Fruit fly (Drosophila melanogaster): ENCODE measurements around the gene CG17991.

The CG17991 gene

DNA sequence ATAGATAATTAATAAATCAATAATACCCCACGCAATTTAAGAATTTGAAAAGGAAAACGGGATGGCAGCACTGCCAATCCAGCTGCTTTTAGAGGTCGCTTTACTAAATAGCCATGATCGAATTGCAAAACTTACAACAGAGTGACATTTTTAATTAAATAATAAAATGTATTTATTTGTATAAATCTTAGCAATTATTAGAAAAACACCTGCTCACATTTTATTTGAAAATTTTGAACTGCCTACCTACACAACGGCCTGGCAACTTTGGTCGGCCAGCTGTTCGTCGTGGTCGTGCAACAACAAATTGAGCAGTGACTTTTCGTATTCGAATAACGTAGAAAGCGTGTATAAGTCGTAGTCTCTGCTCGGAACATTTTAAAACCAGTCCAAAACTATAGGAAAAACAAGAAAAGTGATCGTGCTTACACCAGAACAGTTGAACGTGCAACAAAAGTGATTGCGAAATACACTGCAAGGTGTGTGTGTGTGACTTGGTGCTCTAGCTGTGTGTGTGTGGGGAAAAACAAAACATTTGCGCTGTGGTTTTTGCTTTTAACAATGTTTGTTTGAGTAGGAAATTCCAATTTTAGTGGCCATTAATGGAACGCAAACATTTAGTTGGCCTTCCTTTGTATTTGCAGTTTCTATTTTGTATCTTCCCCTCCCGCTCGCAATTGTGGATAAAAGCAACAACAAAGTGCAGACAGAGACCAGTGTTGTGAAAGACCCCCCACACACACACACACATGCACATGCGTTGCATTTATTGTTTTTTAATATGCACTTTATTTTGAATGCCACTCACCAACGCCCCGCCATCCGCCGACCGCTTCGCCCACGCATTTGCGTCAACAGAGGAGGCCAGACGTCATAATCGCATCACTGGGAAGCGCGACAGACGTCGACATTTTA is 33.7 kb downstream of the CG17991 start, which contains the start of gene CG5938:
TSS of gene CG5938 (plus strand) at position 262 of the 915 bp plus-strand sequence.
- TF ChIP-seq CTCF (optimal IDR thresholded peaks at IDR 0.05) (no peak), CG8478 (optimal IDR thresholded peaks at IDR 0.05) (no peak)

DNA sequence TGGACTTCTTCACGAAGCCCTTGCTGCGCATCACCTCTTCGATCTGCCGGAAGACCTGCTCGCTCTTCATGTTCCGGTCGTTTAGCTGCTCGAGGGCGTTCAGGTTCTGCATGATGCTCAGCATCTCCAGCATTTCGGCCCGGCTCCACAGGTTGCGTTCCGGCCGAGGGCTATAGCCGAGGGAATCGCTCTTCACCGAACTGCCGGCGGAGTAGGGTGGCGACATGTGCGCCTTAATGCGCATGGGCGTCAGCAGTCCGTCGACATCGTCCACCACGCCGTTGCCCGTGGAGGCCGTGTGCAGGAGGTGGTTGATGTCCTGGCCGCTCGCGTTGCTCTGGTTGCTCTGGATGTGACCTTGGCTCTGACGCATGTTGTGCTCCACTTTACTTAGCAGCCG is 38.4 kb downstream of the CG17991 start:
- TF ChIP-seq CTCF (optimal IDR thresholded peaks at IDR 0.05) = no peak
- TF ChIP-seq CG8478 (optimal IDR thresholded peaks at IDR 0.05) = no peak

DNA sequence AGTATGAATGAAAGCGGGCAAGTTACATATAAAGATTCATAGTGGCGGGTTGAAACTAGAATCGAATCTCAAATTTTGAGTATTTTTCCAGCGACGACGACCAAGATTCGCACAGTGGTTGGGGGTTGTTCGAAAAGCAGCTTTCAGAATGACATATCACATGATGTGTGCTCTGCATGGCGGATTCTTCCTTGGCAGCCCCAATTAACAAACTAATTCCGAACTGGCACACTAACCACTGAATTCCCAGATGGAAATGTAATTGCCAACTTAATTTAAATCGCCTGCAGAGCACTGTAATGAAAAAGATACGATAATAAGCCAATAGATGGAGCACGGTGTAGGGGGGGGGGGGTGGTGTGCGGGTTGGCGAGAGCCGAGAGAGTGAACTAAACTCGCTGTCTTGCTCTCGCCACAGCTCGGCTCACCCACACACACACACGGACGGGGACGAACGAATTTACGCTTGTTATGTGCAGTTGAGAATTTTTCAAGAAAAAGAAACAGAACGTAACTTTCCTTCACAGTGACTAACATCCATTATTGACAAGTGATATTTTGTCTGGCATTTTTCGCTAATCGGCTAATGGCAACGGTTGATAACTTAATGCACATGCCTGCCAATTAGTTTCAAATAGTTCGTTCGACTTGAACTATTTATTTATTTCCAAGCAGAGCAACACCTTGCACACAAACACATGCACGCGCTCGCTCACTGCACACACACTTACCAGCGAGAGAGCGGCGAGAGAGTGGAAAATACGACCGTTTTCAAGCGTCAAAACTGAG is 40.1 kb downstream of the CG17991 start:
- TF ChIP-seq CTCF (optimal IDR thresholded peaks at IDR 0.05) (peak; percentile 3 to 15), CG8478 (optimal IDR thresholded peaks at IDR 0.05) (no peak)

DNA sequence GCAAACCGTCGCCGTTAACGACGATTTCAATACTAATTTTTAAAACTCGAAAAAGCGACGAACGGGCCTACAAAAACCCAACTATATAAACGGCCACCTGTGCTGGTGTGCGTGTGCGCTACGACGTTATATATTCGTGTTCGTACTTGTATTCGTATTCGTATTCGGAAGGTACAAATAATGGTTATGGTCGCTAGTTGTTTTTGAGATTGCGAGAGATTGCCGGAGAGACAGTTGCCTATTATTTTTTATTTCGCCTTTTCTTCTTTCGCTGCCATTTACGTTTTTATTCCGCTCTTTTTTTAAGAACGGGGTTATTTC is 40.7 kb downstream of the CG17991 start:
- TF ChIP-seq CG8478 (optimal IDR thresholded peaks at IDR 0.05) = no peak
- peak in 1 of 2 experiments; percentile 16 for TF ChIP-seq CTCF (optimal IDR thresholded peaks at IDR 0.05)

DNA sequence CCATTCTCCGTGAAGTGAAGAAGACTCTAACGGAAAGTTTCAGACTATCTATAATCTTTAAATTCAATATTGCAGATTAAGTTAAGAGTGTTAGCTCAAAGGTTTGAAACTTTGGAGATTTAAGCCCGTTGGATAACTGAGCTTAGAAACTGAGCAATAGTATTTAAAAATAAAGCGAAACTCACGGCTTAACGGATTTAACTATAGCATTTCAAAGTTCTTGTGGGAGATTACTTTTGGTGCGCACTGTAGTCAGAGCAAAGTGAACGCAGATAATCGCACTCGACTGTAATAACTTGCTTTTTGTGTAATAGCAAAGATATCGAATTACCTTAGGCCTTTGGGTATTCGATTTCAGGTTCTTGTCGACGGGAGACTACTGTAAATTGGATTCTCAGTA is 41.2 kb downstream of the CG17991 start, which contains the start of gene mrt:
TSS of gene mrt (minus strand) at position 376 of the 400 bp plus-strand sequence.
- TF ChIP-seq CG8478 (optimal IDR thresholded peaks at IDR 0.05) (no peak), CTCF (optimal IDR thresholded peaks at IDR 0.05) (no peak)

DNA sequence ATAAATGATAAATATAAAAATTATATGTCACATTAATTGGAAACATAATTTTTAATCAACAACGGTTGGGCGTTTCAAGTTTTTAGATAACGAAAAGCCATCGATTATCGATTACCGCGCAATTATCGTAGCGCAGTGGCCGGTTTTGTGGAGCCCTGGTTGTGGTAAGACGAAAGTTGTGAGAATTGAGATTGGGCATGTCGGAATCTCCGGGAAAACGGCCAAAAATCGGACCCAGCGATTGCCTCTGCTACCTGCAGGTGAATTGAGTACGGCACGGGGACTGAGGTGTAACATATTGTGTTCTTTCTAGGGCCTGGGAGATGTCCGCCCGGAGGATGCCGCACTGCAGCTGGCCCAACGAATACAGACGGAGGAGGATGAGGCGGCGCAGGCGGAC is 42.6 kb downstream of the CG17991 start, which contains the start of gene CG3368:
TSS of gene CG3368 (plus strand) at position 136 of the 400 bp plus-strand sequence.
- TF ChIP-seq CG8478 (optimal IDR thresholded peaks at IDR 0.05) (no peak), CTCF (optimal IDR thresholded peaks at IDR 0.05) (no peak)

DNA sequence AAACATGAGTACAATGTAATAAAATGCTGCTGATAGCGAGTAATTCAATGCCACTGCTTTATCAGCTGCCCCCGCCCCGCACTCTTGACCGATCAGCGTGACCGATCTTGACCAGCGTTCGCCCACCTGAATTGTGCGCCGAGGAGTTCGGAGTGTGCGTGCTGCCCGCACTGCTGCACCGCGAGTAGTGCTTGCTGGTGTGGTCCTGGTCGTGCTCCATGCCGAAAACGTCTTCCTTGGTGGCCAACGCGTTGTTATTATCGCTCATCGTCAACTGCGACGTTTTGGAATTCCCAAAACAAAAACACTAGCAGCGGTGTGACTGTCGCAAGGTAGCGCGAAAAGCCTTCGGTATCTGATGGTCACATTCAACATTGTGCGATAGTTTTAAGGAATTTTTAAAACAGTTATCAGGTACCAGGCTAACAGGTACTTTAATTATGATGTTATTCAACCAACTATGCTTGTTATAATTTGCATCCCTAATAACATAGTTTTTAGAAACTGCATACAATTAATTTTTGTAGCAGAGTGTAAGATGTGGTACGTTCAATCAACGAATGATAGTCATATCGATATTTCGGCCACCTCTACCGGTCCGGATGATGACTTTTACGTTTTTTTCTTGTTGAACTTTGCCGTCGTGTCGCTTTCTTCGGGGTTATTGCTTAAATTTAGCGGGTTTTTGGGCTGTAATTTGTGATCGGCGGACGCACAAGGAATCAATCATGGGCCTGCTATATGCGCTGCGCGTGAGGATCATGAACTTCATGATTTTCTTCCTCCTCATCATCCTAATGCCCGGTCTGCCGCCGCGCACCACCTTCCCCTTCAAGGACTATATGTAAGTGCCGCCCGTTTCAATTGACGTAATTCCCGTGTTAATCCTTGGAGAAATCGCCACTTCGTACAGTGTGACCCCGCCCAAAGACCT is 47.4 kb downstream of the CG17991 start, which contains the start of the genes bigmax and Hmu:
TSS of gene bigmax (minus strand) at position 325 of the 934 bp plus-strand sequence.
TSS of gene Hmu (plus strand) at position 568 of the 934 bp plus-strand sequence.
- TF ChIP-seq CG8478 (optimal IDR thresholded peaks at IDR 0.05) = no peak
- TF ChIP-seq CTCF (optimal IDR thresholded peaks at IDR 0.05) = peak in 1 of 2 experiments; percentile 7

DNA sequence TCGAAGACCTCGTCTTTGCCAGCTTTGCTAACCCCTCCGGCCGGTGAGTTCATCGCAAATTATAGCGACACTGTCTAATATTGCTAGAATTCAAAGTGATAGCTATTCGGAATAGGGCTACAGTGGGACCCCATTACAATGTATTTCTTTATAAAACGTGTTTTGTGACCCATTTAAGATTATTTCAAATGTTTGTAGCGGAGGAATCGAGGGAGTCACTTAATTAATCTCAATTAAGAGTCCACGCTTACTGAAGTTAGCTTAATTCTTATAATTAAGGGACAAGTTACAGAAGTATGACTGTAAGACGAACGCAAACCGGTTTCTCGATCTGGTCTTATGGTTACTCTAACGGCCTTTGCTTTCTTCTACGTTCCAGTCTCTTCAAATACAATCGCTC is 48.6 kb downstream of the CG17991 start:
- no peak for TF ChIP-seq CG8478 (optimal IDR thresholded peaks at IDR 0.05)
- no peak for TF ChIP-seq CTCF (optimal IDR thresholded peaks at IDR 0.05)

Measured in S2 (cell line).